Worm (Caenorhabditis elegans): Measurements from ENCODE around the gene chat-1.
A peak's percentile ranks its signal among the peaks of the same experiment; 100 is the strongest.

Gene chat-1

DNA sequence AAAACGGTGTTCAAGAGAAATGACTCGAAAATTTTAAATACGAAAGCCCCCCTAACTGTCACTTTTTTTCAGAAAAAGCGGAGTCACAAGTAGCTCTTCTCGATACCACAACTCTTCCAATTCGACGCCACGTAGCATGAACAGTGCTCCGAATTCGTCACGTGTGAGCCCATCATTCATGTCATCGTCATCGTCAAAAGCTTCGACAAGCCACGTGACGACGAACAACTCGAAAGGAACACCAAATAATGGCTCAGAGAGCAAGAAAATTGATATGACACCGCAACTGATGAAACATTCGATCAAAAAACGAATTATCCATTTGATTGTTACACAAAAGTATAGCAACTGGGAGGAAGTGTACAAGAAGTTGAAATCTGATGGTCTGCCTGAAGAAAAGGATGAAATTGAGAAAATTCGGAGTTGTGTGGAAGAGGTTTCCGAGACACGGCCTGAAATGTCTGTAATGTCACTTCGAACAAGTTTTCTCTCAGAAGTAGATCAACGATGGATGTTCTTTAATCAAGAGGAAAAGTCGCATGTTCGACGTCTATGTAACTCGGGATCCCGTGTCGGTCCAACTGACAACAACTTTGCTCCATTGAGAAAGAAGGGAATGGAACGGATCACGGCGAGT, 35.7 kb upstream of the chat-1 start:
- no peak for TF ChIP-seq Y95B8A.8 (GFP tag; IDR thresholded peaks at IDR 0.05)
- no peak for TF ChIP-seq sdz-38 (tag; optimal IDR thresholded peaks at IDR 0.05)
- TF ChIP-seq pbrm-1 (GFP tag; IDR thresholded peaks at IDR 0.05), result no peak
- TF ChIP-seq attf-5 (GFP tag; optimal IDR thresholded peaks at IDR 0.05), result no peak
- no peak for TF ChIP-seq snpc-1.3 (tag; optimal IDR thresholded peaks at IDR 0.05; ENCODE audit: insufficient read depth)
- TF ChIP-seq hrde-1 (tag; optimal IDR thresholded peaks at IDR 0.05; ENCODE audit: borderline replicate concordance), result no peak
- no peak for TF ChIP-seq sea-2 (GFP tag; IDR thresholded peaks at IDR 0.05)
- no peak for TF ChIP-seq chd-7 (tag; optimal IDR thresholded peaks at IDR 0.05)
- TF ChIP-seq atf-7 (tag; optimal IDR thresholded peaks at IDR 0.05), result no peak
- no peak for TF ChIP-seq F37B4.10 (GFP tag; IDR thresholded peaks at IDR 0.05)
- TF ChIP-seq T26A5.8 (tag; optimal IDR thresholded peaks at IDR 0.05), result no peak
- no peak for TF ChIP-seq madf-8 (GFP tag; conservative IDR thresholded peaks at IDR 0.05)
- TF ChIP-seq efl-1 (GFP tag; optimal IDR thresholded peaks at IDR 0.05), result no peak
- no peak for TF ChIP-seq B0336.3 (GFP tag; IDR thresholded peaks at IDR 0.05)
- no peak for TF ChIP-seq F10E7.11 (tag; optimal IDR thresholded peaks at IDR 0.05)
- no peak for TF ChIP-seq mes-4 (tag; optimal IDR thresholded peaks at IDR 0.05)
- TF ChIP-seq ceh-27 (GFP tag; optimal IDR thresholded peaks at IDR 0.05), result no peak
- TF ChIP-seq Y67H2A.10 (GFP tag; conservative IDR thresholded peaks at IDR 0.05), result no peak
- no peak for TF ChIP-seq hsf-1 (GFP tag; IDR thresholded peaks at IDR 0.05)
- TF ChIP-seq lsy-27 (tag; optimal IDR thresholded peaks at IDR 0.05; ENCODE audit: borderline replicate concordance, insufficient read depth), result no peak

DNA sequence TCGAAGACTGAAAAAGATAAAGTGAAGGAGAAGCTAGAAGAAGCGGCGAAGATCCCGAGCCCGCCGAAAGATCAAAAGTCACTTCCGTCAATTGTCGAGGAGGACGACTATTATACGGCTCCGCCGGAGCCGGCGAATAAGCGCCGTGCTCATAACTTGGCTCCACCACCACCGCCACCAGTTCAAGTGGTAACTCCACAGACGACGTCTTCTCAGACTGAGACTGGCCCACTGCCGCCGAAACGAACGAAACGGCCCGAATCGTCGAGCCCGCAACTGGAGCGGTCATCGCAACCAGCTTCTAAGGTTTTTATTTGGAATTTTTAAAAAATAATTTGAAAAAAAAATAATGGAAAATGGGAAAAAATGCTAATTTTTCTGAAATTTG, 35.2 kb upstream of the chat-1 start:
- TF ChIP-seq madf-6 (GFP tag; IDR thresholded peaks at IDR 0.05) (no peak), Y79H2A.3 (GFP tag; conservative IDR thresholded peaks at IDR 0.05) (0 out of 2 replicates have a peak, but pooled peaks have one; percentile 58), zfh-2 (GFP tag; conservative IDR thresholded peaks at IDR 0.05) (peak; percentile 69), cebp-2 (GFP tag; IDR thresholded peaks at IDR 0.05) (no peak), nhr-27 (tag; optimal IDR thresholded peaks at IDR 0.05) (no peak), mcd-1 (GFP tag; IDR thresholded peaks at IDR 0.05) (0 out of 2 replicates have a peak, but pooled peaks have one; percentile 6)

DNA sequence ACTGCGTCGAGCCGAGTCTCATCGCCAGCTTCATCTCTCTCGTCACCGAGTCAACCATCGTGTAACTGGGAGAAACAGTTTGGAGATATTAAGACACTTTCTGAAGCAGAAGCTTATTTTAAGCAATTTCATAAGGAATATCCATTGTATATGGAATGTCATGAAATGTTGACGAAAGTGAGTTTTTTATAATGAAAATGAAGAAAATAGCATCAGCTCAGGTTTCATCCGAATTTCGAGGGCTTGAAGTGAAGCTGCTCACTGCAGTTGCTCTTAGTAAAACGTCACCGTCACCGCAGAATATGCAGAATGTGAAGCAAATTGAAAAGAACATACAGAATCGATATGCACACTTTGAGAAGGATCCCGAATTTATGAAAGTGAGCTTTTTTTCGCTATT, 34.0 kb upstream of the chat-1 start:
- TF ChIP-seq zfh-2 (GFP tag; conservative IDR thresholded peaks at IDR 0.05) (0 out of 2 replicates have a peak, but pooled peaks have one; percentile 35), chd-7 (tag; optimal IDR thresholded peaks at IDR 0.05) (peak; percentile 46), F52B5.7 (tag; optimal IDR thresholded peaks at IDR 0.05) (peak; percentile 23), ztf-6 (GFP tag; IDR thresholded peaks at IDR 0.05) (no peak), lsy-27 (tag; optimal IDR thresholded peaks at IDR 0.05; ENCODE audit: borderline replicate concordance, insufficient read depth) (no peak), dox-1 (GFP tag; IDR thresholded peaks at IDR 0.05) (peak; percentile 33; the same call in 1 of the 2 replicates), hsf-1 (GFP tag; IDR thresholded peaks at IDR 0.05) (0 out of 2 replicates have a peak, but pooled peaks have one; percentile 22), atf-7 (tag; optimal IDR thresholded peaks at IDR 0.05) (peak; percentile 15)

DNA sequence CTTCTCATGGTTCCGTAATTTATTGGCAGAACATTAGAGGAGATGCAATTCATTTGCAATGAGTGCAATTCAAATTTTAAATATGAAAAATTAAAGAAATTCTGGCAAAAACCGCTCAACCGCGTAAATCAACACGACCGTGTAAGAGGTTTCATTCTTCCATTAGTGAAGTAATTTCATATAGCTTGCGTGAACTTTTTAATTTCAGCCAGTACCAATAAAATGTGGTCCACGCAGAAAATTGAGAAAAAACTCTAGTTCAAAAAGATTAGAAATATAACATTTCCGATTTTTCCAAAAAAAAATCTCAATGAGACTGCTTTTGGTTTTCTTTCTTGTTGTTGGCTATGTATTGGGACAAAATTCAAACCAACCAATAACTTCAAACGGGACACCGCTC, 25.1 kb upstream of the chat-1 start, which contains the start of gene clec-175:
TSS of gene clec-175 (plus strand) at position 301 of the 400 bp plus-strand sequence.
- TF ChIP-seq cebp-2 (GFP tag; IDR thresholded peaks at IDR 0.05) (no peak), ets-4 (GFP tag; optimal IDR thresholded peaks at IDR 0.05) (no peak), lin-54 (GFP tag; optimal IDR thresholded peaks at IDR 0.05) (no peak), bed-2 (GFP tag; IDR thresholded peaks at IDR 0.05) (no peak), athp-1 (tag; optimal IDR thresholded peaks at IDR 0.05) (no peak), zim-3 (tag; optimal IDR thresholded peaks at IDR 0.05) (no peak), hlh-26 (GFP tag; conservative IDR thresholded peaks at IDR 0.05) (no peak), xnd-1 (tag; optimal IDR thresholded peaks at IDR 0.05) (no peak)

Data from whole organism, young adult.